Worm (Caenorhabditis elegans): ENCODE measurements around the gene C18D11.9.

C18D11.9 gene

ce11 chrIII:11816523-11817003, 7.6 kb downstream of the C18D11.9 start, which contains the start of gene C18D11.1:
Gene C18D11.1 (plus strand): TSS chrIII:11816573.
- peak; percentile 53 for TF ChIP-seq nhr-85 (tag)
- no peak for TF ChIP-seq sox-4 (tag; optimal IDR thresholded peaks at IDR 0.05)
- no peak for TF ChIP-seq nhr-12 (tag; optimal IDR thresholded peaks at IDR 0.05)
- no peak for TF ChIP-seq unc-86 (tag; optimal IDR thresholded peaks at IDR 0.05)
- TF ChIP-seq efl-3 (GFP tag; optimal IDR thresholded peaks at IDR 0.05): no peak
- TF ChIP-seq pag-3 (tag; optimal IDR thresholded peaks at IDR 0.05; ENCODE audit: borderline replicate concordance, insufficient read depth): peak; percentile 47
- TF ChIP-seq fkh-10 (GFP tag; optimal IDR thresholded peaks at IDR 0.05): no peak
- TF ChIP-seq dpl-1 (GFP tag; optimal IDR thresholded peaks at IDR 0.05): no peak
- no peak for TF ChIP-seq unc-30 (tag; optimal IDR thresholded peaks at IDR 0.05)
- TF ChIP-seq unc-62 (GFP tag; optimal IDR thresholded peaks at IDR 0.05): no peak
- no peak for TF ChIP-seq xbp-1 (tag; optimal IDR thresholded peaks at IDR 0.05)
- TF ChIP-seq isw-1 (GFP tag; IDR thresholded peaks at IDR 0.05): no peak
- TF ChIP-seq zip-4 (GFP tag; optimal IDR thresholded peaks at IDR 0.05): no peak

- no peak for TF ChIP-seq hlh-17 (GFP tag; optimal IDR thresholded peaks at IDR 0.05; ENCODE audit: borderline replicate concordance)
- peak; percentile 15 for TF ChIP-seq nhr-71 (tag; optimal IDR thresholded peaks at IDR 0.05)
- peak; percentile 90 for TF ChIP-seq snpc-4 (tag; optimal IDR thresholded peaks at IDR 0.05)
Observed at ce11 chrIII:11817865-11818264, 8.9 kb downstream of the C18D11.9 start.

ce11 chrIII:11822407-11822806, 13.5 kb downstream of the C18D11.9 start, which contains the start of gene maa-1:
Gene maa-1 (minus strand): TSS chrIII:11822526.
- no peak for TF ChIP-seq efl-1 (optimal IDR thresholded peaks at IDR 0.05)
- TF ChIP-seq efl-1 (GFP tag; optimal IDR thresholded peaks at IDR 0.05 in 1 of 2): no peak
- peak; percentile 18 for TF ChIP-seq nhr-20 (tag; optimal IDR thresholded peaks at IDR 0.05)
- TF ChIP-seq nhr-237 (tag; optimal IDR thresholded peaks at IDR 0.05): no peak
- peak; percentile 57 for TF ChIP-seq elt-2 (tag; optimal IDR thresholded peaks at IDR 0.05)

ce11 chrIII:11823260-11823659, 14.3 kb downstream of the C18D11.9 start, which contains the start of gene C18D11.3:
Gene C18D11.3 (plus strand): TSS chrIII:11823448.
- TF ChIP-seq F16B12.6 (tag; optimal IDR thresholded peaks at IDR 0.05) (peak; percentile 100), unc-86 (tag; optimal IDR thresholded peaks at IDR 0.05) (peak; percentile 60), ceh-88 (GFP tag; IDR thresholded peaks at IDR 0.05) (no peak; the same call in 1 of the 2 replicates), elt-3 (tag; optimal IDR thresholded peaks at IDR 0.05) (peak in 4 of 6 experiments; percentile 23 to 91 (median 54)), fkh-10 (GFP tag; optimal IDR thresholded peaks at IDR 0.05) (peak; percentile 38), ces-1 (GFP tag; optimal IDR thresholded peaks at IDR 0.05) (no peak), tbx-2 (tag; optimal IDR thresholded peaks at IDR 0.05) (peak; percentile 88), ceh-8 (GFP tag; optimal IDR thresholded peaks at IDR 0.05) (no peak), lin-15B (tag; optimal IDR thresholded peaks at IDR 0.05) (peak; percentile 83), nhr-12 (tag; optimal IDR thresholded peaks at IDR 0.05) (no peak), fkh-4 (tag; optimal IDR thresholded peaks at IDR 0.05; ENCODE audit: borderline replicate concordance) (no peak), zag-1 (tag; optimal IDR thresholded peaks at IDR 0.05) (no peak), mdl-1 (tag; optimal IDR thresholded peaks at IDR 0.05) (peak in 1 of 2 experiments; percentile 96), sox-4 (tag; optimal IDR thresholded peaks at IDR 0.05) (no peak), egl-27 (tag; optimal IDR thresholded peaks at IDR 0.05) (peak; percentile 1 to 44), unc-62 (GFP tag; optimal IDR thresholded peaks at IDR 0.05) (no peak), fkh-8 (tag; optimal IDR thresholded peaks at IDR 0.05) (peak; percentile 86), nhr-76 (tag; optimal IDR thresholded peaks at IDR 0.05) (no peak), lin-14 (GFP tag; optimal IDR thresholded peaks at IDR 0.05) (peak; percentile 94), nhr-84 (tag; optimal IDR thresholded peaks at IDR 0.05) (no peak), ztf-11 (tag; optimal IDR thresholded peaks at IDR 0.05) (peak in 1 of 2 experiments; percentile 22), snu-23 (GFP tag; optimal IDR thresholded peaks at IDR 0.05) (peak; percentile 93), xbp-1 (tag; optimal IDR thresholded peaks at IDR 0.05) (peak; percentile 73), ceh-82 (tag; optimal IDR thresholded peaks at IDR 0.05) (peak; percentile 48 to 93 (median 52)), ama-1 (optimal IDR thresholded peaks at IDR 0.05) (no peak), nhr-85 (tag) (peak; percentile 89), jun-1 (tag; optimal IDR thresholded peaks at IDR 0.05) (peak; percentile 52), mef-2 (tag; optimal IDR thresholded peaks at IDR 0.05) (no peak), lsy-2 (tag; optimal IDR thresholded peaks at IDR 0.05) (peak; percentile 96 to 99), Y116A8C.19 (tag; optimal IDR thresholded peaks at IDR 0.05; ENCODE audit: borderline replicate concordance) (no peak), lir-3 (tag; optimal IDR thresholded peaks at IDR 0.05; ENCODE audit: poor library complexity) (no peak), C16A3.4 (tag; optimal IDR thresholded peaks at IDR 0.05) (peak; percentile 94), nhr-20 (tag; optimal IDR thresholded peaks at IDR 0.05) (peak; percentile 93)
